Worm (Caenorhabditis elegans): ENCODE data around the gene T19D12.4.

- TF ChIP-seq tab-1 (GFP tag; IDR thresholded peaks at IDR 0.05) (no peak), klf-2 (GFP tag; conservative IDR thresholded peaks at IDR 0.05) (no peak), ref-1 (GFP tag; conservative IDR thresholded peaks at IDR 0.05) (no peak)
Observed at ce11 chrII:6646903-6647302, 16.0 kb downstream of the T19D12.4 start.
